Fruit fly (Drosophila melanogaster) whole organism, adult: Measurements from ENCODE around the gene Cbs.

Experiments used
- CG7045 ChIP-seq: fragments of 200-800 bp; sonication (Bioruptor generic); optimal IDR thresholded peaks from 2 replicates; lab custom pipeline; 2017; ENCODE audit warnings: missing biosample characterization, mild to moderate bottlenecking, missing genetic modification characterization
- CG7101 ChIP-seq: fragments of 200-800 bp; sonication (Bioruptor generic); optimal IDR thresholded peaks from 2 replicates; lab custom pipeline; 2018; ENCODE audit warnings: missing biosample characterization, mild to moderate bottlenecking, missing genetic modification characterization, moderate library complexity
- Crg-1 ChIP-seq: fragments of 200-800 bp; sonication (Bioruptor generic); optimal IDR thresholded peaks from 2 replicates; lab custom pipeline; 2016; ENCODE audit warnings: missing biosample characterization, missing genetic modification characterization
- Hr96 ChIP-seq: fragments of 200-800 bp; sonication (Bioruptor generic); optimal IDR thresholded peaks from 2 replicates; lab custom pipeline; 2016; ENCODE audit warnings: missing biosample characterization, missing genetic modification characterization
- Mnt ChIP-seq: fragments of 200-800 bp; sonication (Bioruptor generic); optimal IDR thresholded peaks from 2 replicates; lab custom pipeline; 2016; ENCODE audit warnings: missing biosample characterization, mild to moderate bottlenecking, missing genetic modification characterization
- cic ChIP-seq: fragments of 200-800 bp; sonication (Bioruptor generic); optimal IDR thresholded peaks from 2 replicates; lab custom pipeline; 2017; ENCODE audit warnings: missing biosample characterization, mild to moderate bottlenecking, missing genetic modification characterization, moderate library complexity
- kay ChIP-seq: fragments of 200-800 bp; sonication (Bioruptor generic); peaks from one replicate; lab custom pipeline; 2016; ENCODE audit warnings: missing biosample characterization, missing genetic modification characterization, borderline replicate concordance

dm6 chrX:21072953-21073352 is 28.0 kb downstream of the Cbs start:
- TF ChIP-seq Crg-1 (no peak), Hr96 (no peak), CG7101 (tag; lab: Kevin White, UChicago) (no peak), cic (GFP tag; lab: Kevin White, UChicago) (no peak), Mnt (GFP tag; lab: Kevin White, UChicago) (no peak), kay (GFP tag; lab: Kevin White, UChicago) (no peak), CG7045 (peak; percentile 6)
